Fruit fly (Drosophila melanogaster) whole organism, embryonic: Measurements from ENCODE around the gene Amacr.

Source experiments
- Ada2b ChIP-seq: fragments of 200-800 bp; sonication (Bioruptor generic); IDR thresholded peaks from 2 replicates; pipeline ENCODE4 v1.3.6; 2022; ENCODE audit warnings: missing biosample characterization, missing genetic modification characterization
- Adf1 ChIP-seq: fragments of 200-800 bp; sonication (Bioruptor generic); IDR thresholded peaks from 2 replicates; pipeline ENCODE4 v1.3.6; 2022; ENCODE audit warnings: missing biosample characterization, missing genetic modification characterization
- Atf3 ChIP-seq: fragments of 200-800 bp; sonication (Bioruptor generic); optimal IDR thresholded peaks from 3 replicates; lab custom pipeline; 2016; ENCODE audit warnings: missing biosample characterization, missing genetic modification characterization
- C15 ChIP-seq: fragments of 200-800 bp; sonication (Bioruptor generic); IDR thresholded peaks from 3 replicates; pipeline ENCODE4 v1.3.6; 2022; ENCODE audit warnings: missing biosample characterization, missing genetic modification characterization
- CG10209 ChIP-seq: fragments of 200-800 bp; sonication (Bioruptor generic); optimal IDR thresholded peaks from 3 replicates; lab custom pipeline; 2017; ENCODE audit warnings: missing biosample characterization, mild to moderate bottlenecking, missing genetic modification characterization, missing genetic modification reagents
- CG10979 ChIP-seq: fragments of 200-800 bp; sonication (Bioruptor generic); optimal IDR thresholded peaks from 2 replicates; lab custom pipeline; 2018; ENCODE audit warnings: missing biosample characterization, mild to moderate bottlenecking, missing genetic modification characterization, moderate library complexity
- CG11398 ChIP-seq: fragments of 200-800 bp; sonication (Bioruptor generic); optimal IDR thresholded peaks from 2 replicates; lab custom pipeline; 2016; ENCODE audit warnings: missing biosample characterization, missing genetic modification characterization
- CG13123 ChIP-seq: fragments of 200-800 bp; sonication (Bioruptor generic); optimal IDR thresholded peaks from 2 replicates; lab custom pipeline; 2016; ENCODE audit warnings: missing biosample characterization, missing genetic modification characterization
- CG15073 ChIP-seq: fragments of 200-800 bp; sonication (Bioruptor generic); optimal IDR thresholded peaks from 2 replicates; lab custom pipeline; 2016; ENCODE audit warnings: missing biosample characterization, missing genetic modification characterization
- CG15514 ChIP-seq: fragments of 200-800 bp; sonication (Bioruptor generic); optimal IDR thresholded peaks from 3 replicates; lab custom pipeline; 2017; ENCODE audit warnings: missing biosample characterization, missing genetic modification characterization, mild to moderate bottlenecking, moderate library complexity, missing genetic modification reagents
- CG16779 ChIP-seq: fragments of 200-800 bp; sonication (Bioruptor generic); IDR thresholded peaks from 2 replicates; pipeline ENCODE4 v1.3.6; 2022; ENCODE audit warnings: missing biosample characterization, missing genetic modification characterization
- CG16813 ChIP-seq: fragments of 200-800 bp; sonication (Bioruptor generic); IDR thresholded peaks from 3 replicates; pipeline ENCODE4 v1.3.6; 2022; ENCODE audit warnings: missing biosample characterization, missing genetic modification characterization; ENCODE audit not compliant: partially characterized antibody
- CG18619 ChIP-seq: fragments of 200-800 bp; sonication (Bioruptor generic); optimal IDR thresholded peaks from 3 replicates; lab custom pipeline; 2017; ENCODE audit warnings: missing biosample characterization, mild to moderate bottlenecking, missing genetic modification characterization
- CG18764 ChIP-seq: fragments of 200-800 bp; sonication (Bioruptor generic); optimal IDR thresholded peaks from 3 replicates; lab custom pipeline; 2016; ENCODE audit warnings: missing biosample characterization, missing genetic modification characterization
- CG2120 ChIP-seq: fragments of 200-800 bp; sonication (Bioruptor generic); optimal IDR thresholded peaks from 3 replicates; lab custom pipeline; 2016; ENCODE audit warnings: missing biosample characterization, missing genetic modification characterization
- CG2889 ChIP-seq: fragments of 200-800 bp; sonication (Bioruptor generic); IDR thresholded peaks from 3 replicates; pipeline ENCODE4 v1.3.6; 2022; ENCODE audit warnings: missing biosample characterization, missing genetic modification characterization
- CG32772 ChIP-seq: fragments of 200-800 bp; sonication (Bioruptor generic); IDR thresholded peaks from 2 replicates; pipeline ENCODE4 v1.3.6; 2022; ENCODE audit warnings: missing biosample characterization, missing genetic modification characterization
- CG3838 ChIP-seq: fragments of 200-800 bp; sonication (Bioruptor generic); optimal IDR thresholded peaks from 3 replicates; lab custom pipeline; 2016; ENCODE audit warnings: missing biosample characterization, missing genetic modification characterization
- CG4707 ChIP-seq: fragments of 200-800 bp; sonication (Bioruptor generic); optimal IDR thresholded peaks from 2 replicates; lab custom pipeline; 2018; ENCODE audit warnings: missing biosample characterization, mild to moderate bottlenecking, missing genetic modification characterization, moderate library complexity
- CG7963 ChIP-seq: fragments of 200-800 bp; sonication (Bioruptor generic); IDR thresholded peaks from 3 replicates; pipeline ENCODE4 v1.3.6; 2022; ENCODE audit warnings: missing biosample characterization, missing genetic modification characterization; ENCODE audit not compliant: partially characterized antibody
- CG8478 ChIP-seq: fragments of >200 bp; optimal IDR thresholded peaks from 2 replicates; lab custom pipeline; 2018
- CG8765 ChIP-seq: fragments of 200-800 bp; sonication (Bioruptor generic); IDR thresholded peaks from 2 replicates; pipeline ENCODE4 v1.3.6; 2022; ENCODE audit warnings: missing biosample characterization, missing genetic modification characterization
- CG9797 ChIP-seq: fragments of 200-800 bp; sonication (Bioruptor generic); optimal IDR thresholded peaks from 3 replicates; lab custom pipeline; 2018; ENCODE audit warnings: missing biosample characterization, mild to moderate bottlenecking, missing genetic modification characterization
- CkIIα-i1 ChIP-seq: fragments of 200-800 bp; sonication (Bioruptor generic); IDR thresholded peaks from 2 replicates; pipeline ENCODE4 v1.3.6; 2022; ENCODE audit warnings: missing biosample characterization, missing genetic modification characterization
- D ChIP-seq, 2 experiments: fragments of 200-800 bp in 1 of 2; fragments of >200 bp in 1 of 2; sonication (Bioruptor generic) in 1 of 2; optimal IDR thresholded peaks; 2 replicates in 1 of 2; 3 replicates in 1 of 2; lab custom pipeline; 2017; ENCODE audit warnings: mild to moderate bottlenecking in 1 of 2, missing biosample characterization in 1 of 2, missing genetic modification characterization in 1 of 2, missing genetic modification reagents in 1 of 2
- Dref ChIP-seq: fragments of 200-800 bp; sonication (Bioruptor generic); IDR thresholded peaks from 2 replicates; pipeline ENCODE4 v1.3.6; 2022; ENCODE audit warnings: missing biosample characterization, missing genetic modification characterization
- HLHmδ ChIP-seq: fragments of 200-800 bp; sonication (Bioruptor generic); optimal IDR thresholded peaks from 2 replicates; lab custom pipeline; 2018; ENCODE audit warnings: missing biosample characterization, mild to moderate bottlenecking, missing genetic modification characterization, moderate library complexity
- Hsf ChIP-seq: fragments of 200-800 bp; sonication (Bioruptor generic); optimal IDR thresholded peaks from 3 replicates; lab custom pipeline; 2016; ENCODE audit warnings: missing biosample characterization, missing genetic modification characterization
- Jarid2 ChIP-seq: fragments of 200-800 bp; sonication (Bioruptor generic); optimal IDR thresholded peaks from 3 replicates; lab custom pipeline; 2017; ENCODE audit warnings: mild to moderate bottlenecking, missing biosample characterization, missing genetic modification reagents, missing genetic modification characterization
- Lhr ChIP-seq: fragments of 200-800 bp; sonication (Bioruptor generic); optimal IDR thresholded peaks from 3 replicates; lab custom pipeline; 2017; ENCODE audit warnings: mild to moderate bottlenecking, missing biosample characterization, missing genetic modification reagents, missing genetic modification characterization
- MESR4 ChIP-seq: fragments of 200-800 bp; sonication (Bioruptor generic); optimal IDR thresholded peaks from 2 replicates; lab custom pipeline; 2018; ENCODE audit warnings: missing biosample characterization, mild to moderate bottlenecking, missing genetic modification characterization, moderate library complexity
- Mes4 ChIP-seq: fragments of 200-800 bp; sonication (Bioruptor generic); optimal IDR thresholded peaks from 2 replicates; lab custom pipeline; 2016; ENCODE audit warnings: missing biosample characterization, missing genetic modification characterization
- Oaz ChIP-seq: fragments of 200-800 bp; sonication (Bioruptor generic); IDR thresholded peaks from 2 replicates; pipeline ENCODE4 v1.3.6; 2022; ENCODE audit warnings: missing biosample characterization, missing genetic modification characterization
- Oli ChIP-seq: fragments of 200-800 bp; sonication (Bioruptor generic); optimal IDR thresholded peaks from 2 replicates; lab custom pipeline; 2018; ENCODE audit warnings: missing biosample characterization, mild to moderate bottlenecking, missing genetic modification characterization, moderate library complexity
- amos ChIP-seq: fragments of 200-800 bp; sonication (Bioruptor generic); IDR thresholded peaks from 2 replicates; pipeline ENCODE4 v1.3.6; 2022; ENCODE audit warnings: missing biosample characterization, missing genetic modification characterization; ENCODE audit not compliant: partially characterized antibody
- fd102C ChIP-seq: fragments of 200-800 bp; sonication (Bioruptor generic); optimal IDR thresholded peaks from 2 replicates; lab custom pipeline; 2018; ENCODE audit warnings: missing biosample characterization, mild to moderate bottlenecking, missing genetic modification characterization, moderate library complexity
- fd96Cb ChIP-seq: fragments of 200-800 bp; sonication (Bioruptor generic); optimal IDR thresholded peaks from 2 replicates; lab custom pipeline; 2018; ENCODE audit warnings: missing biosample characterization, mild to moderate bottlenecking, missing genetic modification characterization, moderate library complexity
- grau ChIP-seq: fragments of 200-800 bp; optimal IDR thresholded peaks from 3 replicates; lab custom pipeline; 2019; ENCODE audit warnings: missing biosample characterization, mild to moderate bottlenecking, missing genetic modification characterization, moderate library complexity
- kah ChIP-seq: fragments of 200-800 bp; sonication (Bioruptor generic); optimal IDR thresholded peaks from 2 replicates; lab custom pipeline; 2018; ENCODE audit warnings: missing biosample characterization, mild to moderate bottlenecking, missing genetic modification characterization
- pfk ChIP-seq: fragments of 200-800 bp; sonication (Bioruptor generic); optimal IDR thresholded peaks from 2 replicates; lab custom pipeline; 2018; ENCODE audit warnings: missing biosample characterization, mild to moderate bottlenecking, missing genetic modification characterization, moderate library complexity
- ro ChIP-seq: fragments of 200-800 bp; sonication (Bioruptor generic); IDR thresholded peaks from 2 replicates; pipeline ENCODE4 v1.3.6; 2022; ENCODE audit warnings: missing biosample characterization, missing genetic modification characterization
- sc ChIP-seq, 3 experiments: fragments of >200 bp in 2 of 3; fragments of 200-800 bp in 1 of 3; sonication (Bioruptor generic) in 1 of 3; optimal IDR thresholded peaks; 2 replicates in 2 of 3; 3 replicates in 1 of 3; lab custom pipeline; 2017; ENCODE audit warnings: mild to moderate bottlenecking in 1 of 3, missing biosample characterization in 1 of 3, missing genetic modification characterization in 1 of 3, missing genetic modification reagents in 1 of 3
- slbo ChIP-seq: fragments of 200-800 bp; sonication (Bioruptor generic); IDR thresholded peaks from 2 replicates; pipeline ENCODE4 v1.3.6; 2022; ENCODE audit warnings: missing biosample characterization, missing genetic modification characterization
- sna ChIP-seq: fragments of 200-800 bp; sonication (Bioruptor generic); IDR thresholded peaks from 2 replicates; pipeline ENCODE4 v1.3.6; 2022; ENCODE audit warnings: missing biosample characterization, missing genetic modification characterization; ENCODE audit not compliant: partially characterized antibody
- trem ChIP-seq: fragments of 200-800 bp; optimal IDR thresholded peaks from 3 replicates; lab custom pipeline; 2019; ENCODE audit warnings: missing biosample characterization, mild to moderate bottlenecking, missing genetic modification characterization, moderate library complexity
- vfl ChIP-seq: fragments of 200-800 bp; sonication (Bioruptor generic); optimal IDR thresholded peaks from 2 replicates; lab custom pipeline; 2016; ENCODE audit warnings: missing biosample characterization, missing genetic modification characterization
- zen2 ChIP-seq: fragments of 200-800 bp; sonication (Bioruptor generic); IDR thresholded peaks from 3 replicates; pipeline ENCODE4 v1.3.6; 2022; ENCODE audit warnings: missing biosample characterization, missing genetic modification characterization; ENCODE audit not compliant: partially characterized antibody
- zf30C ChIP-seq: fragments of 200-800 bp; sonication (Bioruptor generic); optimal IDR thresholded peaks from 3 replicates; lab custom pipeline; 2018; ENCODE audit warnings: missing biosample characterization, mild to moderate bottlenecking, missing genetic modification characterization

Amacr gene

DNA sequence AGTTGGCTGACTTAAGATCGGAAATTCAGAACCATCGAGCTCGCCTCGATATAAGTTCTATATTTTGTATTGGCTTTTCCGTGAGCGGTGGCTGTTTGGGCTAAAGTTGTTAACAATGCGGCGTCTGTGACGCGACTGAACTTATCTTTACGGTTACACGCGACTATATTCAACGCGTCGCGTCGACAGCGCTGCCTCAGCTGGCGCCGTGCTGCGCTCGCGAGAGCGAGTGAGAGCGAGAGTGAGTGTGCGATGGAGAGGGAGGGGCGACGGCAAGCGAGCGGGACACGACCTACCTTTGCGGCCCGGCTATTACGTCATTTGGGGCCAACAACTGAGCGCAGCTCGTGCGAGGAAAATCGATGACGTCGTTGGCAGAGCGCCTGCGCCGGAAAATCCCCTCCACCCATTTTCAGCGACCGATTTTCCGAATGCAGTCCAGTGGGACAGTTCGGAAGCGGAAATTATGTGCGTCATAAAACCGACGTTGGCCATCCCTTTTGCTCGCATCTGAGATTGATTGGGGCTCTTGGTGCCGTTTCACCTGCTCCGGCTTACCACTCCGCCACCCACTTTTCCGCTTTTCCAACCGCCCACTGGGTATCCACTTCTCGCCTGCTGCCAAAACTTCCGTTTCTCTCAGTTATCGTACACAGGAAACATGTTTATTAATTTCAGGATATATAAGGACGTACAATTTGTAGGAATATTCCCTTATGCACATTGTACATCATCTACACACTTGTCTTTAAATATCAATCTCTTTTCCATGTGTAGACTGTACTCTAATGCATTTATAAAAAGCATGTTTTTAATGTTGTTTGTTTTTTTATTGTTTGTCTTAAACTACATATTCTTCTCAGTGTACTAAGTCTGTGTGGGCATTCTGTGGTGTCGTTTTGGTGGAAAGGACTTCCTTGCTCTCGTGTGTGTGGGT is 37.4 kb downstream of the Amacr start, which contains the start of gene Hr38 (continued):
- TF ChIP-seq Jarid2 (GFP tag; lab: Kevin White, UChicago) (peak; percentile 73), Oli (tag; lab: Kevin White, UChicago) (peak; percentile 47), sna (GFP tag; lab: Robert Waterston, UW) (peak; percentile 61), CG18764 (no peak), Oaz (GFP tag; lab: Robert Waterston, UW) (no peak), pfk (GFP tag; lab: Kevin White, UChicago) (no peak), Atf3 (GFP tag; lab: Kevin White, UChicago) (peak; percentile 32), CG10209 (GFP tag; lab: Kevin White, UChicago) (peak; percentile 22), Dref (no peak), CG18619 (GFP tag; lab: Kevin White, UChicago) (peak; percentile 26), CG16779 (no peak), CG3838 (GFP tag; lab: Kevin White, UChicago) (no peak), sc (optimal IDR thresholded peaks at IDR 0.05; lab: Kevin White, UChicago) (no peak), sc (GFP tag; optimal IDR thresholded peaks at IDR 0.05; lab: Kevin White, UChicago) (no peak), CG11398 (GFP tag; lab: Kevin White, UChicago) (no peak), Lhr (GFP tag; lab: Kevin White, UChicago) (no peak), CG7963 (GFP tag; lab: Robert Waterston, UW) (no peak), C15 (GFP tag; lab: Robert Waterston, UW) (no peak), CG15073 (no peak), CG16813 (GFP tag; lab: Robert Waterston, UW) (no peak), vfl (GFP tag; lab: Kevin White, UChicago) (no peak), Mes4 (GFP tag; lab: Kevin White, UChicago) (no peak), fd102C (GFP tag; lab: Kevin White, UChicago) (no peak), zen2 (GFP tag; lab: Robert Waterston, UW) (peak; percentile 46; the same call in 1 of the 3 replicates), trem (tag; lab: Kevin White, UChicago) (no peak), CG13123 (GFP tag; lab: Kevin White, UChicago) (no peak), amos (no peak), CG9797 (GFP tag; lab: Kevin White, UChicago) (no peak), Hsf (GFP tag; lab: Kevin White, UChicago) (peak; percentile 51), HLHmδ (GFP tag; lab: Kevin White, UChicago) (peak; percentile 86), CG10979 (tag; lab: Kevin White, UChicago) (no peak), D (optimal IDR thresholded peaks at IDR 0.05; lab: Kevin White, UChicago) (no peak), D (GFP tag; optimal IDR thresholded peaks at IDR 0.05; lab: Kevin White, UChicago) (no peak), CG2889 (GFP tag; lab: Robert Waterston, UW) (no peak), slbo (peak; percentile 72), CG4707 (no peak), kah (no peak), CG8765 (GFP tag; lab: Robert Waterston, UW) (no peak), grau (peak; percentile 62), fd96Cb (tag; lab: Kevin White, UChicago) (peak; percentile 42), MESR4 (no peak), zf30C (GFP tag; lab: Kevin White, UChicago) (peak; percentile 42), CG8478 (lab: Kevin White, UChicago) (no peak), CG15514 (GFP tag; lab: Kevin White, UChicago) (peak; percentile 41), CG2120 (GFP tag; lab: Kevin White, UChicago) (peak; percentile 82), CkIIα-i1 (GFP tag; lab: Robert Waterston, UW) (no peak), CG32772 (GFP tag; lab: Robert Waterston, UW) (no peak), ro (GFP tag; lab: Robert Waterston, UW) (no peak), Adf1 (GFP tag; lab: Robert Waterston, UW) (peak; percentile 99), Ada2b (no peak)
